Fruit fly (Drosophila melanogaster): ENCODE results near the gene zen.
A peak's percentile ranks its signal among the peaks of the same experiment; 100 is the strongest.

Gene zen

DNA sequence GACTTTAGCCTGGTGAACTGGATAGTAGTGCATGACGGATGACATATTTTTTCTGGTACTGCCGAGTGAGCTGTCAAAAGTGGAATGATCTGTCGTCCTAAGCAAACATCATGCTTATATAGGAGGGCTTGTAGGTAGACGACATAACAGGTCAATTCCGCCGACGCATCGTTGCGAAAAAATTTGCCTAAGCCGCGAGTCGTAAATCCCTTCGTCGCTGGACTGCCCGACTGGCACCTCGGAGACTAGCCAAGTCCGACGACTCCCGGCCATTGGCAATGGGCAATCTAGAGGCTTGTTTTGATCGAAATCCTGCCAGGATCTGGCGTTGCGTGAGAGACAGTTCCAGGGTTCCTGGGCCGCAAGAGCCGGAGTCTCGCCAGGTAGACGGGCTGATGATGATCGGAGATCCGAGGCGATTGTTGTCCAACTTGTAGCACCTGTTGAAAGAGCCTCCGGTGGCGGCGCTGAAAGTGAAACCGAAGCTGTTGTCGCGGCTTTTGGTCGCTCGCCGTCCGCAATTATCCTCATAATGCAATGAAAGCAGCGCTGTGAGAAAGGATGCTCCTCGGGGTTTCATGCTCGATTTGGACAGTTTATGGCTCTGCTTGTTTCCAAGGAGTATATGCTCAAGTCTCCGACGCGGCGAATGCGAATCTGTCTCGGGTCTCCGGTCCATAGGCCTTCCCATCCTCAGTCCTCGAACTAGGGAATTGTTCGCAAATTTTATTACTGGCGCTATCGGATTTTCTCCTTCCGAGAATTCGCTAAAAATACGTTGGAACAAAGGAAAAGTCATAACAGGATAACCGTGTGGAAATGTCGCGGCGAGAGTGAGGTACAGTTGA is at the start of gene zen:
Gene zen (minus strand): TSS at position 91 of the 848 bp plus-strand sequence.
- no peak for TF ChIP-seq CG17801 (GFP tag; optimal IDR thresholded peaks at IDR 0.05; ENCODE audit: partially characterized antibody)

DNA sequence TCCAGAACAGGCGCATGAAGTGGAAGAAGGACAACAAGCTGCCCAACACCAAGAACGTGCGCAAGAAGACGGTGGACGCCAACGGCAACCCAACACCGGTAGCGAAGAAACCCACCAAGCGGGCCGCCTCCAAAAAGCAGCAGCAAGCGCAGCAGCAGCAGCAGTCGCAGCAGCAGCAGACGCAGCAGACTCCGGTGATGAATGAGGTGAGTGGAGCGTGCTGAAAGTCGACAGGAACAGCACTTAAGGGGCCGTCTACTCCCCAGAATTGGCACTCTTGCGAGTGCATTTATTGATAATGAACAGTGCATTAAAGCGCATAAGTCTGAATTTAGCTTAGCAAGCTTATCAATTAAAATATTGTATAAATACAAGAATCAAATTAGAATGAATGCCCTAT is 47.2 kb upstream of the zen start:
- TF ChIP-seq CG17801 (GFP tag; optimal IDR thresholded peaks at IDR 0.05; ENCODE audit: partially characterized antibody), result no peak

- TF ChIP-seq CG17801 (GFP tag; optimal IDR thresholded peaks at IDR 0.05; ENCODE audit: partially characterized antibody), result no peak
These were observed 37.3 kb upstream of the zen start, which contains the start of gene Dfd for dm6 chr3R:6791189-6791886. Gene Dfd (plus strand): TSS chr3R:6791836.

dm6 chr3R:6780004-6780403 is 26.0 kb upstream of the zen start:
- no peak for TF ChIP-seq CG17801 (GFP tag; optimal IDR thresholded peaks at IDR 0.05; ENCODE audit: partially characterized antibody)

DNA sequence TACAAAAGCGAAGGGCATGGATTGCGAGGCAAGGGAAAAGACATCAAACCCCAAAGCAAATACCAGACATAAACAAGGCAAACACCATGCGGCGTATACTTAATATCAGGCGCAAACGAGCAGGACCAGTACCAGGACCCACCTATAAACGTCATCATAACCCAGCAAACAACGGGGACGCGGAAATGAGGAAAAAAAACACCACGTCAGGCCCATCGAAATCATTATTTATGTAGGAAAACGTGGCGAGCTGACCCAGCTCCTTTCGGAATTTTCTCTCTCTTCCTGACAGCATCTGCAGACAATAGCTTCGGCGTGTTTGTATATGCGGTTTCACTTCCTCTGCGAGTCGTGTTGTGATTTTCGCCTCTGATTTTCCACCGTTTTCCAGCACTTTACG is 22.8 kb upstream of the zen start:
- TF ChIP-seq CG17801 (GFP tag; optimal IDR thresholded peaks at IDR 0.05; ENCODE audit: partially characterized antibody), result no peak

dm6 chr3R:6771797-6772196 is 17.8 kb upstream of the zen start:
- TF ChIP-seq CG17801 (GFP tag; optimal IDR thresholded peaks at IDR 0.05; ENCODE audit: partially characterized antibody), result no peak

- TF ChIP-seq CG17801 (GFP tag; optimal IDR thresholded peaks at IDR 0.05; ENCODE audit: partially characterized antibody), result no peak
These were observed 14.3 kb upstream of the zen start for dm6 chr3R:6768256-6768655.

dm6 chr3R:6766928-6767327 is 12.9 kb upstream of the zen start:
- no peak for TF ChIP-seq CG17801 (GFP tag; optimal IDR thresholded peaks at IDR 0.05; ENCODE audit: partially characterized antibody)

- TF ChIP-seq CG17801 (GFP tag; optimal IDR thresholded peaks at IDR 0.05; ENCODE audit: partially characterized antibody), result no peak
These were observed 12.2 kb upstream of the zen start for dm6 chr3R:6766171-6766591.

dm6 chr3R:6764848-6765247 is 10.9 kb upstream of the zen start:
- TF ChIP-seq CG17801 (GFP tag; optimal IDR thresholded peaks at IDR 0.05; ENCODE audit: partially characterized antibody), result no peak

DNA sequence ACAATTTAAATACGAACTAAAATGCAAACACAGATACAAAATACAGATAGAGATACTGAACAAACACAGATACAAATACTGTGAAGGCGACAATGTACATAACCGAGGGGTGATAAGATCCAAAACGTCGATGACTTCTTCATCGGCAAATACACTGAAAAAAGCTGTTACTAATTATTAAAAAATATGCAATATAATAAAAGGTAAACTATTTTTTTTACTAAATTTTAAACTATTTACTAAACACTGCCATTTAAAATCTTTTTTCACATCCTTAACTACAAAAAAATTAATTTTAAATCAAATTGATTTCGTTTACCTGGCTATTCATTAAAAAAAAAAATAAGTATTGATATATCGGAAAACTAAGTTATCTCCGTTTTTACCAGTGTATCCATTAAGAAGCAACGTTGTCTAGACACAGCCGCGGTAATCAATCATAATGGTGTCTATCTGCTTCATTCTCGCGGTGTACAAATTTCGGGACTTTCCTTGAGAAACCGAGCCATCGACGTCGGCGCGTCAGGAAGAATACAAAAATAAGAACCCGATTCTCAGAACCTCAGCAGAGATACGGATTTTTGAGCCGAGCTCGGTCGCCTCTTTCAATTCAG is 8.9 kb upstream of the zen start:
- no peak for TF ChIP-seq CG17801 (GFP tag; optimal IDR thresholded peaks at IDR 0.05; ENCODE audit: partially characterized antibody)

DNA sequence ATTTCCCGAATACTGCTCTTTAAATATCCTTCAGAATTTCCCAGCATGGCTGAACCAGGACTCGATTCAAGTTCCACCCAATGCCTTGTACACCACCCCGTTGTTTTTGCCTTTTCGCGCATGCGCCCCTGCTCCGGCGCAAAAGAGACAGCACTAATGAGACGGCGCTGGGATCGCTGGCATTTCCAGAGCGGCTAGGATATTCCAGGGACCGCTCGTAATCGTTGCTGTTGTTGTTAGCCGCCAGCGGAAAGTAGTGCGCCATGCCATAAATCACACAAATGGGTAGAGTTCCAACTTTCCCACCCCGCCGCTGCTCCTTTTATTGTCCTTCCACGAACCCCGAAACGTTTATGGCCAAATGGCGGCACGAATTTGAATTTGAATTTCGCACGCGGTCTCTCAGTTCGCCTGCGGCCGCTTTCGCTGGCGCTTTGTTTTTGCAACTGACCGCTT is 8.2 kb upstream of the zen start, which contains the start of gene Ama:
Gene Ama (plus strand): TSS at position 406 of the 456 bp plus-strand sequence.
- TF ChIP-seq CG17801 (GFP tag; optimal IDR thresholded peaks at IDR 0.05; ENCODE audit: partially characterized antibody), result no peak

DNA sequence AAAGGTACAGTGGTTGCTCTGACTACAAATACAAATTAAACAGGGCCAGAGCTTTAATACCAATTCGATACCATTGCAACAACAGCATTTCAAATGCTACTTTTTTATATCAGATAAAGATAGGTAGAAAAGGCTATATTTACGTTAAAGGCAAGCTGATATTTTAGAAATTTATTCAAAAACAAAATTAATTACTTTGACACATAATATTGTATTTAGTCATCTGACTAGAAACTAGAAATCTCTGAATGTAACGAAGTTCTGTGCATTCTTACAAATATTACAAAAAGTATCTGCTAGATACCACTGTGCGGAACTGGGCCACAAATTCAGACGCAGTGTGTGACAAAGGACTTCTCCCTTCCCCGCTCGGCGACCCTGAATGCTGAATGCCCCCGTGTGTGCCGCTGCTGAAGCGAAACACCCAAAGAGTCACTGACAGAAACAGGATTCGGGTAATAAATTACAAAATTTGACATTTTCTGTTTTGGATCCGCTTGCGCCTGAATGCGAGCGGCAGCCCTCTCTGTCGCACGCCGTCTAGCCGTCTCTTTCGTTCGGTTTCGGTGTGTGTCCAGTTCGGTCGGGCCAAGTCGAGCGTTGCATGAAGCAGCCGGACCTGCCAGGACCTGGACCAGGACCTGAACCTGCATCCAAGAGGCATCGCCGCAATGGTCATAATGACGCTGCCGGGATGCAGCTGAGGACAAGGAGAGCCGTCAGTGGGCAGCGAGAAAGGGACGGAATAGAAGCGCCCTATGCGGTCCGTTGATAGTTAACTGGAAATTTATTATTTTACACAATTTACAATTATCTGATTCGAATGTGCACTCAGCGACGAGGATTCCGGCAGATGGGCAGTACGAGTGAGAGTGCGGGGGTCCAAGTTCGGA is 7.0 kb upstream of the zen start:
- TF ChIP-seq CG17801 (GFP tag; optimal IDR thresholded peaks at IDR 0.05; ENCODE audit: partially characterized antibody), result no peak

DNA sequence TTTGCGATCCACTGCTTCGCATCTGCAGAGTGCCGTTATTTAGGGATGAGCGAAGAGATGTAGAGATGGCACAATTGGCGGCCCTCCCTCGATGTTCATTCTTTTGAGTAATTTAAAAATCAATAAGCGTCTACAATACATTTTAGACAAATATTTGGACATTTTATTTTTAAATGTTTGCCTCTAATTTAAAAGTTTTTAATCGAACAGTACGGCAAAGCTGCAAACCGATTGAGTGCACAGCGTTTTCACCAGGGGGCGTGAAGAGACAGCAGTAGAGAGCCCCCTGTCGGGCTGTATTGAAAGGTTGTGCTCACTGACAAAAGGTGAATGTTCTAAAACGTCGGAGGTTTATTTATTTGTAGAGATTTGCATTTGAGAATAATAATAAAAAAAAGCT is 5.4 kb upstream of the zen start, which contains the start of gene bcd:
Gene bcd (minus strand): TSS at position 48 of the 400 bp plus-strand sequence.
- peak; percentile 11 for TF ChIP-seq CG17801 (GFP tag; optimal IDR thresholded peaks at IDR 0.05; ENCODE audit: partially characterized antibody)

All from ovary, adult (tissue).